Worm (Caenorhabditis elegans): Measurements from ENCODE around the gene Y27F2A.11.

- TF ChIP-seq dao-5 (tag; optimal IDR thresholded peaks at IDR 0.05) (no peak), him-1 (tag; optimal IDR thresholded peaks at IDR 0.05) (no peak), W03F9.2 (tag; optimal IDR thresholded peaks at IDR 0.05) (no peak)
These were observed 32.6 kb downstream of the Y27F2A.11 start, which contains the start of gene ZC239.14 for ce11 chrII:3221730-3222129.

All from whole organism, L4/young adult.